Fruit fly (Drosophila melanogaster) whole organism, embryonic: ENCODE data around the gene bsk.

ENCODE experiments used
- CG10147 ChIP-seq: fragments of 200-800 bp; sonication (Bioruptor generic); optimal IDR thresholded peaks from 2 replicates; lab custom pipeline; 2019; ENCODE audit warnings: missing biosample characterization, mild to moderate bottlenecking, missing genetic modification characterization, moderate library complexity
- CG11504 ChIP-seq: fragments of 200-800 bp; sonication (Bioruptor generic); optimal IDR thresholded peaks from 3 replicates; lab custom pipeline; 2019; ENCODE audit warnings: missing biosample characterization, mild to moderate bottlenecking, missing genetic modification characterization, moderate library complexity
- CG11723 ChIP-seq: fragments of 200-800 bp; sonication (Bioruptor generic); optimal IDR thresholded peaks from 2 replicates; lab custom pipeline; 2017; ENCODE audit warnings: missing biosample characterization, mild to moderate bottlenecking, missing genetic modification characterization
- CG13624 ChIP-seq: fragments of 200-800 bp; sonication (Bioruptor generic); optimal IDR thresholded peaks from 2 replicates; lab custom pipeline; 2016; ENCODE audit warnings: missing biosample characterization, missing genetic modification characterization
- CG15514 ChIP-seq: fragments of 200-800 bp; sonication (Bioruptor generic); optimal IDR thresholded peaks from 3 replicates; lab custom pipeline; 2017; ENCODE audit warnings: missing biosample characterization, missing genetic modification characterization, mild to moderate bottlenecking, moderate library complexity, missing genetic modification reagents
- CG17385 ChIP-seq: fragments of 200-800 bp; sonication (Bioruptor generic); optimal IDR thresholded peaks from 3 replicates; lab custom pipeline; 2018; ENCODE audit warnings: missing biosample characterization, mild to moderate bottlenecking, missing genetic modification characterization
- CG32767 ChIP-seq: fragments of 200-800 bp; sonication (Bioruptor generic); IDR thresholded peaks from 2 replicates; pipeline ENCODE4 v1.3.6; 2022; ENCODE audit warnings: missing biosample characterization, missing genetic modification characterization
- CG32772 ChIP-seq: fragments of 200-800 bp; sonication (Bioruptor generic); IDR thresholded peaks from 2 replicates; pipeline ENCODE4 v1.3.6; 2022; ENCODE audit warnings: missing biosample characterization, missing genetic modification characterization
- CG33557 ChIP-seq: fragments of 200-800 bp; sonication (Bioruptor generic); optimal IDR thresholded peaks from 2 replicates; lab custom pipeline; 2019; ENCODE audit warnings: missing biosample characterization, mild to moderate bottlenecking, missing genetic modification characterization, moderate library complexity
- CG34224 ChIP-seq: fragments of 200-800 bp; sonication (Bioruptor generic); IDR thresholded peaks from 3 replicates; pipeline ENCODE4 v1.3.6; 2022; ENCODE audit warnings: missing biosample characterization, missing genetic modification characterization; ENCODE audit not compliant: partially characterized antibody
- CG43689 ChIP-seq: fragments of 200-800 bp; sonication (Bioruptor generic); IDR thresholded peaks from 2 replicates; pipeline ENCODE4 v1.3.6; 2022; ENCODE audit warnings: missing biosample characterization, missing genetic modification characterization
- CG4617 ChIP-seq: fragments of 200-800 bp; sonication (Bioruptor generic); optimal IDR thresholded peaks from 3 replicates; lab custom pipeline; 2016; ENCODE audit warnings: missing biosample characterization, missing genetic modification characterization, borderline replicate concordance
- CG4730 ChIP-seq: fragments of 200-800 bp; sonication (Bioruptor generic); IDR thresholded peaks from 2 replicates; pipeline ENCODE4 v1.3.6; 2022; ENCODE audit warnings: missing biosample characterization, missing genetic modification characterization
- CG9817 ChIP-seq: fragments of 200-800 bp; sonication (Bioruptor generic); optimal IDR thresholded peaks from 2 replicates; lab custom pipeline; 2018; ENCODE audit warnings: missing biosample characterization, mild to moderate bottlenecking, missing genetic modification characterization, moderate library complexity
- CHES-1-like ChIP-seq: fragments of 200-800 bp; sonication (Bioruptor generic); optimal IDR thresholded peaks from 2 replicates; lab custom pipeline; 2016; ENCODE audit warnings: missing biosample characterization, missing genetic modification characterization
- Chrac-16 ChIP-seq: fragments of 200-800 bp; sonication (Bioruptor generic); optimal IDR thresholded peaks from 3 replicates; lab custom pipeline; 2016; ENCODE audit warnings: missing biosample characterization, missing genetic modification characterization
- E2f1 ChIP-seq: fragments of 200-800 bp; sonication (Bioruptor generic); IDR thresholded peaks from 2 replicates; pipeline ENCODE4 v1.3.6; 2022; ENCODE audit warnings: missing biosample characterization, missing genetic modification characterization
- Elba2 ChIP-seq: fragments of 200-800 bp; sonication (Bioruptor generic); optimal IDR thresholded peaks from 3 replicates; lab custom pipeline; 2016; ENCODE audit warnings: missing biosample characterization, missing genetic modification characterization
- Hmr ChIP-seq: fragments of 200-800 bp; sonication (Bioruptor generic); optimal IDR thresholded peaks from 3 replicates; lab custom pipeline; 2017; ENCODE audit warnings: mild to moderate bottlenecking, missing biosample characterization, missing genetic modification reagents, missing genetic modification characterization
- Hr3 ChIP-seq: fragments of 200-800 bp; sonication (Bioruptor generic); optimal IDR thresholded peaks from 3 replicates; lab custom pipeline; 2016; ENCODE audit warnings: missing biosample characterization, missing genetic modification characterization
- Hr51 ChIP-seq, 2 experiments: fragments of 200-800 bp; sonication (Bioruptor generic); optimal IDR thresholded peaks; 2 replicates in 1 of 2; 3 replicates in 1 of 2; lab custom pipeline; 2016 to 2018; ENCODE audit warnings: missing biosample characterization in 2 of 2, missing genetic modification characterization in 2 of 2, mild to moderate bottlenecking in 1 of 2, moderate library complexity in 1 of 2
- MTF-1 ChIP-seq: fragments of 200-800 bp; sonication (Bioruptor generic); optimal IDR thresholded peaks from 2 replicates; lab custom pipeline; 2018; ENCODE audit warnings: missing biosample characterization, mild to moderate bottlenecking, missing genetic modification characterization, borderline replicate concordance
- Meics ChIP-seq: fragments of 200-800 bp; sonication (Bioruptor generic); optimal IDR thresholded peaks from 2 replicates; lab custom pipeline; 2017; ENCODE audit warnings: missing biosample characterization, mild to moderate bottlenecking, missing genetic modification characterization
- Mes4 ChIP-seq: fragments of 200-800 bp; sonication (Bioruptor generic); optimal IDR thresholded peaks from 2 replicates; lab custom pipeline; 2016; ENCODE audit warnings: missing biosample characterization, missing genetic modification characterization
- NC2α ChIP-seq: fragments of 200-800 bp; sonication (Bioruptor generic); optimal IDR thresholded peaks from 2 replicates; lab custom pipeline; 2016; ENCODE audit warnings: missing biosample characterization, missing genetic modification characterization
- Oli ChIP-seq: fragments of 200-800 bp; sonication (Bioruptor generic); optimal IDR thresholded peaks from 2 replicates; lab custom pipeline; 2018; ENCODE audit warnings: missing biosample characterization, mild to moderate bottlenecking, missing genetic modification characterization, moderate library complexity
- PHDP ChIP-seq: fragments of 200-800 bp; sonication (Bioruptor generic); optimal IDR thresholded peaks from 3 replicates; lab custom pipeline; 2018; ENCODE audit warnings: missing biosample characterization, mild to moderate bottlenecking, missing genetic modification characterization, moderate library complexity
- Poxn ChIP-seq: fragments of 200-800 bp; sonication (Bioruptor generic); IDR thresholded peaks from 2 replicates; pipeline ENCODE4 v1.3.6; 2022; ENCODE audit warnings: missing biosample characterization, missing genetic modification characterization
- Ravus ChIP-seq: fragments of 200-800 bp; sonication (Bioruptor generic); IDR thresholded peaks from 2 replicates; pipeline ENCODE4 v1.3.6; 2022; ENCODE audit warnings: missing biosample characterization, missing genetic modification characterization
- Scr ChIP-seq: fragments of 200-800 bp; sonication (Bioruptor generic); IDR thresholded peaks from 2 replicates; pipeline ENCODE4 v1.3.6; 2022; ENCODE audit warnings: missing biosample characterization, missing genetic modification characterization; ENCODE audit not compliant: partially characterized antibody
- aop ChIP-seq: fragments of 200-800 bp; sonication (Bioruptor generic); IDR thresholded peaks from 2 replicates; pipeline ENCODE4 v1.3.6; 2022; ENCODE audit warnings: missing biosample characterization, missing genetic modification characterization
- ato ChIP-seq: fragments of 200-800 bp; sonication (Bioruptor generic); IDR thresholded peaks from 2 replicates; pipeline ENCODE4 v1.3.6; 2022; ENCODE audit warnings: missing biosample characterization, missing genetic modification characterization; ENCODE audit not compliant: partially characterized antibody
- bowl ChIP-seq: fragments of 200-800 bp; sonication (Bioruptor generic); IDR thresholded peaks from 2 replicates; pipeline ENCODE4 v1.3.6; 2022; ENCODE audit warnings: missing biosample characterization, missing genetic modification characterization
- chinmo ChIP-seq: fragments of 200-800 bp; sonication (Bioruptor generic); IDR thresholded peaks from 4 replicates; pipeline ENCODE4 v1.3.6; 2022; ENCODE audit warnings: missing biosample characterization, missing genetic modification characterization; ENCODE audit not compliant: partially characterized antibody
- disco-r ChIP-seq: fragments of 200-800 bp; sonication (Bioruptor generic); optimal IDR thresholded peaks from 2 replicates; lab custom pipeline; 2016; ENCODE audit warnings: missing biosample characterization, missing genetic modification characterization
- eve ChIP-seq, 2 experiments: fragments of >200 bp; optimal IDR thresholded peaks; 2 replicates each; lab custom pipeline; 2017; ENCODE audit warnings: missing biosample characterization in 2 of 2, missing genetic modification characterization in 2 of 2
- fd96Cb ChIP-seq: fragments of 200-800 bp; sonication (Bioruptor generic); optimal IDR thresholded peaks from 2 replicates; lab custom pipeline; 2018; ENCODE audit warnings: missing biosample characterization, mild to moderate bottlenecking, missing genetic modification characterization, moderate library complexity
- gfzf ChIP-seq: fragments of 200-800 bp; sonication (Bioruptor generic); optimal IDR thresholded peaks from 2 replicates; lab custom pipeline; 2016; ENCODE audit warnings: missing biosample characterization, mild to moderate bottlenecking, missing genetic modification characterization, moderate library complexity
- gro ChIP-seq: fragments of 200-800 bp; sonication (Bioruptor generic); optimal IDR thresholded peaks from 2 replicates; lab custom pipeline; 2016; ENCODE audit warnings: missing biosample characterization, missing genetic modification characterization
- gsb-n ChIP-seq: fragments of 200-800 bp; sonication (Bioruptor generic); optimal IDR thresholded peaks from 3 replicates; lab custom pipeline; 2018; ENCODE audit warnings: missing biosample characterization, mild to moderate bottlenecking, missing genetic modification characterization
- ind ChIP-seq: fragments of 200-800 bp; sonication (Bioruptor generic); optimal IDR thresholded peaks from 3 replicates; lab custom pipeline; 2016; ENCODE audit warnings: missing biosample characterization, missing genetic modification characterization
- kay ChIP-seq: fragments of 200-800 bp; sonication (Bioruptor generic); optimal IDR thresholded peaks from 2 replicates; lab custom pipeline; 2016; ENCODE audit warnings: missing biosample characterization, missing genetic modification characterization
- lab ChIP-seq: fragments of 200-800 bp; sonication (Bioruptor generic); optimal IDR thresholded peaks from 3 replicates; lab custom pipeline; 2017; ENCODE audit warnings: missing biosample characterization, missing genetic modification characterization, mild to moderate bottlenecking, moderate library complexity, missing genetic modification reagents
- lbe ChIP-seq: fragments of 200-800 bp; sonication (Bioruptor generic); optimal IDR thresholded peaks from 2 replicates; lab custom pipeline; 2016; ENCODE audit warnings: missing biosample characterization, mild to moderate bottlenecking, missing genetic modification characterization
- mld ChIP-seq: fragments of 200-800 bp; sonication (Bioruptor generic); IDR thresholded peaks from 3 replicates; pipeline ENCODE4 v1.3.6; 2022; ENCODE audit warnings: missing biosample characterization, missing genetic modification characterization; ENCODE audit not compliant: partially characterized antibody
- otp ChIP-seq: fragments of 200-800 bp; sonication (Bioruptor generic); IDR thresholded peaks from 3 replicates; pipeline ENCODE4, ENCODE4 v1.3.6; 2022; ENCODE audit warnings: missing biosample characterization, missing genetic modification characterization
- slp2 ChIP-seq: fragments of 200-800 bp; sonication (Bioruptor generic); optimal IDR thresholded peaks from 2 replicates; lab custom pipeline; 2016; ENCODE audit warnings: missing biosample characterization, missing genetic modification characterization
- sna ChIP-seq: fragments of 200-800 bp; sonication (Bioruptor generic); IDR thresholded peaks from 2 replicates; pipeline ENCODE4 v1.3.6; 2022; ENCODE audit warnings: missing biosample characterization, missing genetic modification characterization; ENCODE audit not compliant: partially characterized antibody
- trem ChIP-seq: fragments of 200-800 bp; optimal IDR thresholded peaks from 3 replicates; lab custom pipeline; 2019; ENCODE audit warnings: missing biosample characterization, mild to moderate bottlenecking, missing genetic modification characterization, moderate library complexity
- trh ChIP-seq: fragments of 200-800 bp; sonication (Bioruptor generic); optimal IDR thresholded peaks from 2 replicates; lab custom pipeline; 2016; ENCODE audit warnings: missing biosample characterization, missing genetic modification characterization

bsk gene

DNA sequence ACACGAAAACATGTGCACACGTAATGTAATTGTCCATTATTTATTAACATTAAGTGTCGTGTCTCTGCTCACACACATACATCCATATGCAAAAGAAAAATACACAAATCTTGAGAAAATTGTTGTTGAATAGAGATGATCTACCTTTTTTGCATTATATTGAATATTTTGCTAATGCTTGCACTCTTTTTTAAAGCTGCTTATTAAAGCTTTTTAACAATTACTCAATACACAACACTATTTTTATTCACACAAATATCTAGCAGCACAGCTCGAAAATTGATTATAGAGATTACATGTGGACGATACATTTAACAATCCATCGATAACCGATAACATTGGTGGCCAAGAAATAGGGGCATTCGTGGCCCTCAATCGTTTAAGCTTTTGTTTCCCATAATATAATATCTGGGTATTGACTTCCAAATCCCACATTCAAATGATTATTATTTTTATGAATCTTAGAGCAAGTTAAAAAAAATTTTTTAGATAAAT, 41.8 kb upstream of the bsk start, which contains the start of gene Ufd4 (continued):
- TF ChIP-seq eve (GFP tag; optimal IDR thresholded peaks at IDR 0.05; lab: Kevin White, UChicago) (no peak), CG32767 (GFP tag; lab: Robert Waterston, UW) (peak; percentile 50; the same call in 1 of the 2 replicates), trem (peak; percentile 66), Hr3 (GFP tag; lab: Kevin White, UChicago) (peak; percentile 30), CG4730 (GFP tag; lab: Robert Waterston, UW) (no peak), Mes4 (GFP tag; lab: Kevin White, UChicago) (peak; percentile 11), gfzf (GFP tag; lab: Kevin White, UChicago) (peak; percentile 14), CHES-1-like (peak; percentile 42), ato (no peak; the same call in 1 of the 2 replicates), CG34224 (GFP tag; lab: Robert Waterston, UW) (peak; percentile 17; the same call in 1 of the 3 replicates), kay (GFP tag; lab: Kevin White, UChicago) (no peak), CG11504 (no peak), CG33557 (GFP tag; lab: Kevin White, UChicago) (no peak), CG13624 (peak; percentile 66), CG9817 (tag; lab: Kevin White, UChicago) (no peak), disco-r (no peak), slp2 (GFP tag; lab: Kevin White, UChicago) (peak; percentile 45), MTF-1 (no peak), CG11723 (GFP tag; lab: Kevin White, UChicago) (no peak), otp (no peak), E2f1 (GFP tag; lab: Robert Waterston, UW) (peak; percentile 64; the same call in 1 of the 2 replicates), trh (GFP tag; lab: Kevin White, UChicago) (no peak), NC2α (GFP tag; lab: Kevin White, UChicago) (no peak), Ravus (GFP tag; lab: Robert Waterston, UW) (no peak), Elba2 (GFP tag; lab: Kevin White, UChicago) (no peak), bowl (no peak), fd96Cb (peak; percentile 56), gsb-n (tag; lab: Kevin White, UChicago) (no peak), Poxn (GFP tag; lab: Robert Waterston, UW) (no peak), CG10147 (no peak), Hmr (no peak), aop (no peak), Meics (GFP tag; lab: Kevin White, UChicago) (no peak), CG43689 (GFP tag; lab: Robert Waterston, UW) (no peak), lbe (GFP tag; lab: Kevin White, UChicago) (no peak), mld (GFP tag; lab: Robert Waterston, UW) (no peak), CG15514 (GFP tag; lab: Kevin White, UChicago) (no peak), chinmo (GFP tag; lab: Robert Waterston, UW) (no peak), lab (GFP tag; lab: Kevin White, UChicago) (no peak), sna (no peak), Chrac-16 (GFP tag; lab: Kevin White, UChicago) (peak; percentile 55), Oli (tag; lab: Kevin White, UChicago) (no peak), PHDP (tag; lab: Kevin White, UChicago) (no peak), CG4617 (GFP tag; lab: Kevin White, UChicago) (peak; percentile 68), Hr51 (GFP tag; optimal IDR thresholded peaks at IDR 0.05; lab: Kevin White, UChicago) (peak in 1 of 2 experiments; percentile 56), Scr (GFP tag; lab: Robert Waterston, UW) (peak; percentile 55), ind (GFP tag; lab: Kevin White, UChicago) (peak; percentile 63), CG32772 (no peak), gro (GFP tag; lab: Kevin White, UChicago) (peak; percentile 75), CG17385 (GFP tag; lab: Kevin White, UChicago) (no peak)
